Worm (Caenorhabditis elegans) whole organism, L3 larva: ENCODE results near the gene srd-45.

Experiments used
- ceh-9 ChIP-seq: sonication (generic microtip); optimal IDR thresholded peaks from 2 replicates; lab custom pipeline; 2018; ENCODE audit warnings: missing biosample characterization, missing genetic modification characterization
- fos-1 ChIP-seq: fragments of 150-350 bp; optimal IDR thresholded peaks from 2 replicates; lab custom pipeline; 2014; ENCODE audit warnings: missing biosample characterization, missing genetic modification characterization
- lin-15B ChIP-seq: fragments of 150-350 bp; optimal IDR thresholded peaks from 2 replicates; lab custom pipeline; 2014; ENCODE audit warnings: missing biosample characterization, missing genetic modification characterization
- nhr-67 ChIP-seq: fragments of 150-350 bp; optimal IDR thresholded peaks from 2 replicates; lab custom pipeline; 2014; ENCODE audit warnings: missing biosample characterization, missing genetic modification characterization
- pqm-1 ChIP-seq: fragments of 150-350 bp; optimal IDR thresholded peaks from 2 replicates; lab custom pipeline; 2017; ENCODE audit warnings: missing biosample characterization, missing genetic modification characterization, inconsistent platforms

- TF ChIP-seq ceh-9 (tag; lab: Kevin White, UChicago), result no peak
- no peak for TF ChIP-seq lin-15B (tag; lab: Kevin White, UChicago)
- no peak for TF ChIP-seq pqm-1 (tag; lab: Kevin White, UChicago)
- no peak for TF ChIP-seq fos-1 (tag; lab: Kevin White, UChicago)
- TF ChIP-seq nhr-67 (tag; lab: Kevin White, UChicago), result no peak
These were observed 36.0 kb downstream of the srd-45 start, which contains the start of gene F19H6.5 for ce11 chrX:12364804-12365203.
